Worm (Caenorhabditis elegans) whole organism, L1 larva: Measurements from ENCODE around the gene his-6.
A peak's percentile ranks its signal among the peaks of the same experiment; 100 is the strongest.

Experiments used
- C34B4.2 ChIP-seq: sonication (generic microtip); optimal IDR thresholded peaks from 2 replicates; lab custom pipeline; 2017; ENCODE audit warnings: mild to moderate bottlenecking, missing genetic modification characterization, missing compliant biosample characterization
- Y116A8C.19 ChIP-seq: sonication (generic microtip); optimal IDR thresholded peaks from 2 replicates; lab custom pipeline; 2016; ENCODE audit warnings: missing compliant biosample characterization, missing genetic modification characterization, borderline replicate concordance
- blmp-1 ChIP-seq: fragments of 150-350 bp; optimal IDR thresholded peaks from 2 replicates; lab custom pipeline; 2014; ENCODE audit warnings: missing biosample characterization, missing genetic modification characterization
- ceh-8 ChIP-seq: fragments of 200-800 bp; sonication (Bioruptor generic); optimal IDR thresholded peaks from 2 replicates; lab custom pipeline; 2018; ENCODE audit warnings: mild to moderate bottlenecking, missing genetic modification characterization, moderate library complexity, missing compliant biosample characterization
- ceh-88 ChIP-seq: fragments of 200-800 bp; sonication (Bioruptor generic); IDR thresholded peaks from 2 replicates; pipeline ENCODE4 v1.3.6; 2022; ENCODE audit warnings: missing genetic modification characterization, missing compliant biosample characterization
- dpl-1 ChIP-seq, 3 experiments: fragments of 150-350 bp in 2 of 3; sonication (generic microtip) in 1 of 3; optimal IDR thresholded peaks; 2 replicates each; lab custom pipeline; 2014 to 2017; ENCODE audit warnings: missing biosample characterization in 3 of 3, missing genetic modification characterization in 3 of 3, missing genetic modification reagents in 3 of 3
- dsc-1 ChIP-seq: sonication (generic microtip); optimal IDR thresholded peaks from 2 replicates; lab custom pipeline; 2016; ENCODE audit warnings: mild to moderate bottlenecking, missing genetic modification characterization, missing compliant biosample characterization
- efl-1 ChIP-seq, 4 experiments: fragments of 150-350 bp; optimal IDR thresholded peaks in 3 of 4; peaks in 1 of 4; 1 replicate in 1 of 4; 2 replicates in 3 of 4; lab custom pipeline; 2014; ENCODE audit warnings: missing biosample characterization in 2 of 4, missing genetic modification characterization in 2 of 4, missing genetic modification reagents in 2 of 4
- efl-3 ChIP-seq: fragments of 200-800 bp; sonication (Bioruptor generic); optimal IDR thresholded peaks from 2 replicates; lab custom pipeline; 2018; ENCODE audit warnings: mild to moderate bottlenecking, missing genetic modification characterization, missing compliant biosample characterization
- egl-27 ChIP-seq, 2 experiments: fragments of 150-350 bp in 1 of 2; sonication (generic microtip); optimal IDR thresholded peaks; 3 replicates each; lab custom pipeline; 2017 to 2018; ENCODE audit warnings: missing biosample characterization in 2 of 2, missing genetic modification characterization in 2 of 2, missing genetic modification reagents in 2 of 2
- fkh-4 ChIP-seq: sonication (generic microtip); optimal IDR thresholded peaks from 2 replicates; lab custom pipeline; 2016; ENCODE audit warnings: missing compliant biosample characterization, missing genetic modification characterization, borderline replicate concordance
- fkh-8 ChIP-seq: sonication (generic microtip); optimal IDR thresholded peaks from 2 replicates; lab custom pipeline; 2016; ENCODE audit warnings: mild to moderate bottlenecking, missing genetic modification characterization, missing compliant biosample characterization
- jun-1 ChIP-seq: fragments of 150-350 bp; optimal IDR thresholded peaks from 2 replicates; lab custom pipeline; 2014; ENCODE audit warnings: missing biosample characterization, missing genetic modification reagents, missing genetic modification characterization
- lin-14 ChIP-seq: fragments of 200-800 bp; sonication (Bioruptor generic); optimal IDR thresholded peaks from 2 replicates; lab custom pipeline; 2018; ENCODE audit warnings: mild to moderate bottlenecking, missing genetic modification characterization, moderate library complexity, missing compliant biosample characterization
- lin-15B ChIP-seq: fragments of 150-350 bp; sonication (generic microtip); optimal IDR thresholded peaks from 3 replicates; lab custom pipeline; 2014; ENCODE audit warnings: missing biosample characterization, missing genetic modification characterization
- lir-3 ChIP-seq: sonication (generic microtip); optimal IDR thresholded peaks from 2 replicates; lab custom pipeline; 2016; ENCODE audit warnings: mild to moderate bottlenecking, missing genetic modification characterization, moderate library complexity, missing compliant biosample characterization; ENCODE audit not compliant: poor library complexity
- lsy-2 ChIP-seq, 2 experiments: fragments of 150-350 bp; optimal IDR thresholded peaks; 2 replicates each; lab custom pipeline; 2014; ENCODE audit warnings: missing biosample characterization in 2 of 2, missing genetic modification characterization in 2 of 2
- mab-9 ChIP-seq: fragments of 200-800 bp; sonication (Bioruptor generic); IDR thresholded peaks from 2 replicates; pipeline ENCODE4 v1.3.6; 2022; ENCODE audit warnings: missing genetic modification reagents, missing genetic modification characterization, missing compliant biosample characterization
- mep-1 ChIP-seq: fragments of 150-350 bp; optimal IDR thresholded peaks from 2 replicates; lab custom pipeline; 2014; ENCODE audit warnings: missing biosample characterization, missing genetic modification characterization
- nhr-11 ChIP-seq: fragments of 150-350 bp; optimal IDR thresholded peaks from 2 replicates; lab custom pipeline; 2014; ENCODE audit warnings: missing biosample characterization, missing genetic modification characterization
- nhr-19 ChIP-seq: fragments of 200-800 bp; sonication (Bioruptor generic); conservative IDR thresholded peaks from 2 replicates; pipeline ENCODE4 v1.3.6; 2022; ENCODE audit warnings: missing genetic modification characterization, missing compliant biosample characterization
- nhr-237 ChIP-seq: fragments of 150-350 bp; optimal IDR thresholded peaks from 2 replicates; lab custom pipeline; 2014; ENCODE audit warnings: missing biosample characterization, missing genetic modification characterization
- nhr-77 ChIP-seq: fragments of 150-350 bp; optimal IDR thresholded peaks from 2 replicates; lab custom pipeline; 2014; ENCODE audit warnings: missing biosample characterization, missing genetic modification characterization
- pag-3 ChIP-seq: sonication (generic microtip); optimal IDR thresholded peaks from 2 replicates; lab custom pipeline; 2017; ENCODE audit warnings: missing genetic modification characterization, mild to moderate bottlenecking, missing compliant biosample characterization, antibody characterized with exemption, borderline replicate concordance; ENCODE audit not compliant: insufficient read depth
- pax-3 ChIP-seq: fragments of 200-800 bp; sonication (Bioruptor generic); optimal IDR thresholded peaks from 2 replicates; lab custom pipeline; 2018; ENCODE audit warnings: mild to moderate bottlenecking, missing genetic modification characterization, moderate library complexity, missing compliant biosample characterization
- pqm-1 ChIP-seq: sonication (generic microtip); optimal IDR thresholded peaks from 3 replicates; lab custom pipeline; 2017; ENCODE audit warnings: missing biosample characterization, missing genetic modification characterization
- rnt-1 ChIP-seq: sonication (generic microtip); optimal IDR thresholded peaks from 2 replicates; lab custom pipeline; 2016; ENCODE audit warnings: mild to moderate bottlenecking, missing genetic modification characterization, moderate library complexity, missing compliant biosample characterization
- snu-23 ChIP-seq: sonication (generic microtip); optimal IDR thresholded peaks from 2 replicates; lab custom pipeline; 2016; ENCODE audit warnings: missing genetic modification characterization, missing compliant biosample characterization
- sptf-1 ChIP-seq: fragments of 150-350 bp; optimal IDR thresholded peaks from 2 replicates; lab custom pipeline; 2014; ENCODE audit warnings: missing biosample characterization, missing genetic modification characterization
- swsn-7 ChIP-seq: sonication (generic microtip); optimal IDR thresholded peaks from 2 replicates; lab custom pipeline; 2016; ENCODE audit warnings: missing genetic modification characterization, missing compliant biosample characterization
- tbx-2 ChIP-seq: sonication (generic microtip); optimal IDR thresholded peaks from 2 replicates; lab custom pipeline; 2016; ENCODE audit warnings: missing genetic modification characterization, missing compliant biosample characterization
- tlp-1 ChIP-seq: fragments of 150-350 bp; optimal IDR thresholded peaks from 2 replicates; lab custom pipeline; 2014; ENCODE audit warnings: missing biosample characterization, missing genetic modification characterization
- unc-130 ChIP-seq: fragments of 150-350 bp; optimal IDR thresholded peaks from 2 replicates; lab custom pipeline; 2017; ENCODE audit warnings: missing biosample characterization, missing genetic modification characterization, inconsistent platforms
- unc-30 ChIP-seq: sonication (generic microtip); optimal IDR thresholded peaks from 2 replicates; lab custom pipeline; 2017; ENCODE audit warnings: missing biosample characterization, missing genetic modification characterization
- unc-86 ChIP-seq: sonication (generic microtip); optimal IDR thresholded peaks from 2 replicates; lab custom pipeline; 2016; ENCODE audit warnings: missing genetic modification characterization, missing compliant biosample characterization
- vab-15 ChIP-seq: sonication (generic microtip); optimal IDR thresholded peaks from 2 replicates; lab custom pipeline; 2017; ENCODE audit warnings: missing genotype, mild to moderate bottlenecking, missing genetic modification characterization, missing compliant biosample characterization
- xbp-1 ChIP-seq: sonication (generic microtip); optimal IDR thresholded peaks from 2 replicates; lab custom pipeline; 2016; ENCODE audit warnings: missing genetic modification characterization, missing compliant biosample characterization
- zag-1 ChIP-seq: fragments of 150-350 bp; optimal IDR thresholded peaks from 2 replicates; lab custom pipeline; 2014; ENCODE audit warnings: missing biosample characterization, missing genetic modification characterization

The his-6 gene

ce11 chrV:8552460-8552859 is 17.7 kb upstream of the his-6 start, which contains the start of gene acr-15:
acr-15 (plus strand) TSS chrV:8552695.
- TF ChIP-seq pqm-1 (tag; lab: Kevin White, UChicago) (no peak), sptf-1 (no peak), lin-14 (GFP tag; lab: Kevin White, UChicago) (peak; percentile 1), rnt-1 (tag; lab: Kevin White, UChicago) (peak; percentile 46), efl-1 (optimal IDR thresholded peaks at IDR 0.05; lab: Kevin White, UChicago) (no peak), efl-1 (GFP tag; optimal IDR thresholded peaks at IDR 0.05 in 1 of 2; lab: Kevin White, UChicago) (peak in 1 of 2 experiments; percentile 78), Y116A8C.19 (tag; lab: Kevin White, UChicago) (no peak), tlp-1 (no peak), blmp-1 (no peak)
- TF ChIP-seq, all 84 proteins: peak for 3

ce11 chrV:8548989-8549388 is 14.2 kb upstream of the his-6 start, which contains the start of gene stdh-4:
stdh-4 (plus strand) TSS chrV:8549289.
- TF ChIP-seq vab-15 (tag; lab: Kevin White, UChicago): no peak
- peak; percentile 0 for TF ChIP-seq tbx-2 (tag; lab: Kevin White, UChicago)
- TF ChIP-seq rnt-1 (tag; lab: Kevin White, UChicago): no peak
- no peak for TF ChIP-seq pag-3 (tag; lab: Kevin White, UChicago)
- peak; percentile 11 for TF ChIP-seq nhr-77 (tag; lab: Kevin White, UChicago)

- TF ChIP-seq unc-130 (tag; lab: Kevin White, UChicago) (no peak), unc-30 (no peak), vab-15 (tag; lab: Kevin White, UChicago) (no peak), lsy-2 (tag; optimal IDR thresholded peaks at IDR 0.05; lab: Kevin White, UChicago) (no peak), C34B4.2 (tag; lab: Kevin White, UChicago) (no peak), Y116A8C.19 (tag; lab: Kevin White, UChicago) (no peak), nhr-237 (no peak), efl-3 (no peak), nhr-11 (tag; lab: Kevin White, UChicago) (no peak), ceh-8 (GFP tag; lab: Kevin White, UChicago) (no peak), mep-1 (tag; lab: Kevin White, UChicago) (no peak), blmp-1 (no peak), egl-27 (tag; optimal IDR thresholded peaks at IDR 0.05; lab: Kevin White, UChicago) (no peak), zag-1 (no peak), fkh-8 (tag; lab: Kevin White, UChicago) (no peak)
Measured at ce11 chrV:8545531-8546224, 10.9 kb upstream of the his-6 start, which contains the start of the genes slc-17.8 and asns-1. slc-17.8 (minus strand) TSS chrV:8545581. asns-1 (plus strand) TSS chrV:8546174.

ce11 chrV:8537031-8537430 is 2.3 kb upstream of the his-6 start, which contains the start of gene otpl-4:
otpl-4 (plus strand) TSS chrV:8537331.
- TF ChIP-seq ceh-8 (GFP tag; lab: Kevin White, UChicago) (no peak), dsc-1 (no peak), pax-3 (tag; lab: Kevin White, UChicago) (no peak), rnt-1 (tag; lab: Kevin White, UChicago) (no peak), tlp-1 (no peak), xbp-1 (tag; lab: Kevin White, UChicago) (no peak), snu-23 (no peak), nhr-19 (GFP tag; lab: Robert Waterston, UW) (no peak), lir-3 (no peak), swsn-7 (tag; lab: Kevin White, UChicago) (no peak), ceh-88 (GFP tag; lab: Robert Waterston, UW) (no peak), pqm-1 (tag; lab: Kevin White, UChicago) (no peak), unc-86 (no peak), lin-15B (tag; lab: Kevin White, UChicago) (no peak), fkh-4 (tag; lab: Kevin White, UChicago) (no peak), jun-1 (no peak), dpl-1 (GFP tag; optimal IDR thresholded peaks at IDR 0.05; lab: Kevin White, UChicago) (no peak), mab-9 (GFP tag; lab: Robert Waterston, UW) (no peak)
